Worm (Caenorhabditis elegans) whole organism, late embryonic: ENCODE results near the gene dpy-18.

Experiments used
- ceh-18 ChIP-seq: sonication (generic microtip); optimal IDR thresholded peaks from 2 replicates; lab custom pipeline; 2016; ENCODE audit warnings: missing genetic modification characterization, missing compliant biosample characterization
- gmeb-2 ChIP-seq: sonication (generic microtip); optimal IDR thresholded peaks from 2 replicates; lab custom pipeline; 2016; ENCODE audit warnings: missing genetic modification characterization, inconsistent platforms, missing compliant biosample characterization
- hlh-13 ChIP-seq: fragments of 200-800 bp; sonication (Bioruptor generic); optimal IDR thresholded peaks from 2 replicates; lab custom pipeline; 2018; ENCODE audit warnings: mild to moderate bottlenecking, missing genetic modification characterization, missing compliant biosample characterization
- hlh-6 ChIP-seq: sonication (generic microtip); optimal IDR thresholded peaks from 2 replicates; lab custom pipeline; 2016; ENCODE audit warnings: missing genotype, missing genetic modification characterization, missing compliant biosample characterization
- sdc-2 ChIP-seq: sonication (generic microtip); optimal IDR thresholded peaks from 2 replicates; lab custom pipeline; 2016; ENCODE audit warnings: missing genotype, missing genetic modification characterization, missing compliant biosample characterization
- zip-5 ChIP-seq: sonication (generic microtip); optimal IDR thresholded peaks from 2 replicates; lab custom pipeline; 2016; ENCODE audit warnings: missing genetic modification characterization, missing compliant biosample characterization

The dpy-18 gene

ce11 chrIII:11324093-11324492 lies 53.7 kb downstream of the dpy-18 start:
- TF ChIP-seq zip-5 (tag; lab: Kevin White, UChicago) = no peak
- TF ChIP-seq gmeb-2 (tag; lab: Kevin White, UChicago) = no peak
- TF ChIP-seq hlh-6 (tag; lab: Kevin White, UChicago) = no peak
- TF ChIP-seq hlh-13 (GFP tag; lab: Kevin White, UChicago) = no peak
- no peak for TF ChIP-seq sdc-2
- no peak for TF ChIP-seq ceh-18 (tag; lab: Kevin White, UChicago)
